Worm (Caenorhabditis elegans) whole organism, L1 larva: ENCODE results near the gene str-39.

ENCODE experiments used
- elt-3 ChIP-seq, 6 experiments: fragments of 150-350 bp in 1 of 6; sonication (generic microtip); optimal IDR thresholded peaks; 2 replicates each; lab custom pipeline; 2017 to 2018; ENCODE audit warnings: missing biosample characterization in 6 of 6, missing genetic modification characterization in 6 of 6, inconsistent platforms in 1 of 6
- nhr-11 ChIP-seq: fragments of 150-350 bp; optimal IDR thresholded peaks from 2 replicates; lab custom pipeline; 2014; ENCODE audit warnings: missing biosample characterization, missing genetic modification characterization
- nhr-12 ChIP-seq: sonication (generic microtip); optimal IDR thresholded peaks from 2 replicates; lab custom pipeline; 2017; ENCODE audit warnings: missing biosample characterization, missing genetic modification characterization
- nhr-77 ChIP-seq: fragments of 150-350 bp; optimal IDR thresholded peaks from 2 replicates; lab custom pipeline; 2014; ENCODE audit warnings: missing biosample characterization, missing genetic modification characterization
- zip-4 ChIP-seq: fragments of 200-800 bp; sonication (Bioruptor generic); optimal IDR thresholded peaks from 2 replicates; lab custom pipeline; 2018; ENCODE audit warnings: mild to moderate bottlenecking, missing genetic modification characterization, moderate library complexity, missing compliant biosample characterization

- TF ChIP-seq nhr-12 (tag; lab: Kevin White, UChicago) (no peak), zip-4 (no peak), elt-3 (tag; optimal IDR thresholded peaks at IDR 0.05; lab: Kevin White, UChicago) (peak in 1 of 6 experiments; percentile 42), nhr-77 (tag; lab: Kevin White, UChicago) (no peak), nhr-11 (tag; lab: Kevin White, UChicago) (no peak)
These were observed 29.8 kb upstream of the str-39 start, which contains the start of gene zmp-3 for ce11 chrV:2909525-2909924.
